Worm (Caenorhabditis elegans) whole organism, mixed stage, embryonic: ENCODE results near the gene srbc-75.

Experiments
- bed-3 ChIP-seq: fragments of 200-800 bp; sonication (Bioruptor generic); optimal IDR thresholded peaks from 3 replicates; lab custom pipeline; 2018; ENCODE audit warnings: mild to moderate bottlenecking, missing genetic modification characterization, moderate library complexity, missing compliant biosample characterization
- blmp-1 ChIP-seq: fragments of 150-350 bp; optimal IDR thresholded peaks from 2 replicates; lab custom pipeline; 2014; ENCODE audit warnings: missing biosample characterization, missing genetic modification characterization
- elt-3 ChIP-seq: fragments of 150-350 bp; optimal IDR thresholded peaks from 2 replicates; lab custom pipeline; 2014; ENCODE audit warnings: missing biosample characterization, missing genetic modification characterization
- mab-5 ChIP-seq: fragments of 150-350 bp; optimal IDR thresholded peaks from 2 replicates; lab custom pipeline; 2014; ENCODE audit warnings: missing biosample characterization, missing genetic modification characterization
- mep-1 ChIP-seq: fragments of 150-350 bp; optimal IDR thresholded peaks from 2 replicates; lab custom pipeline; 2017; ENCODE audit warnings: missing biosample characterization, missing genetic modification reagents, missing genetic modification characterization, inconsistent platforms
- nhr-28 ChIP-seq: fragments of 150-350 bp; optimal IDR thresholded peaks from 2 replicates; lab custom pipeline; 2014; ENCODE audit warnings: missing biosample characterization, missing genetic modification characterization
- nhr-76 ChIP-seq: sonication (generic microtip); optimal IDR thresholded peaks from 2 replicates; lab custom pipeline; 2017; ENCODE audit warnings: missing biosample characterization, missing genetic modification characterization
- pha-4 ChIP-seq: fragments of 150-350 bp; optimal IDR thresholded peaks from 2 replicates; lab custom pipeline; 2018; ENCODE audit warnings: missing biosample characterization, missing genetic modification reagents, missing genetic modification characterization
- sptf-1 ChIP-seq: sonication (generic microtip); optimal IDR thresholded peaks from 2 replicates; lab custom pipeline; 2017; ENCODE audit warnings: mild to moderate bottlenecking, missing genetic modification characterization, moderate library complexity, missing compliant biosample characterization
- unc-39 ChIP-seq: fragments of 150-350 bp; optimal IDR thresholded peaks from 2 replicates; lab custom pipeline; 2014; ENCODE audit warnings: missing biosample characterization, missing genetic modification characterization
- unc-62 ChIP-seq: fragments of 150-350 bp; optimal IDR thresholded peaks from 2 replicates; lab custom pipeline; 2014; ENCODE audit warnings: missing biosample characterization, missing genetic modification reagents, missing genetic modification characterization
- ztf-11 ChIP-seq: fragments of 150-350 bp; optimal IDR thresholded peaks from 2 replicates; lab custom pipeline; 2014; ENCODE audit warnings: missing biosample characterization, missing genetic modification characterization

ce11 chrV:15226206-15226605 is 27.4 kb upstream of the srbc-75 start:
- no peak for TF ChIP-seq pha-4 (tag; lab: Kevin White, UChicago)
- no peak for TF ChIP-seq nhr-28
- no peak for TF ChIP-seq unc-62 (GFP tag; lab: Kevin White, UChicago)
- TF ChIP-seq unc-39 (tag; lab: Kevin White, UChicago) = no peak
- TF ChIP-seq ztf-11 (tag; lab: Kevin White, UChicago) = no peak
- TF ChIP-seq mab-5 = no peak
- no peak for TF ChIP-seq blmp-1 (tag; lab: Kevin White, UChicago)
- no peak for TF ChIP-seq elt-3 (tag; lab: Kevin White, UChicago)
- TF ChIP-seq bed-3 = no peak
- no peak for TF ChIP-seq sptf-1
- no peak for TF ChIP-seq nhr-76 (tag; lab: Kevin White, UChicago)
- TF ChIP-seq mep-1 = no peak
